Fruit fly (Drosophila melanogaster) S2 (cell line): Measurements from ENCODE around the gene CG2200.

Experiments used
- CG8478 ChIP-seq: fragments of >200 bp; optimal IDR thresholded peaks from 2 replicates; lab custom pipeline; 2018
- CTCF ChIP-seq, 2 experiments: fragments of >200 bp; optimal IDR thresholded peaks; 2 replicates each; lab custom pipeline; 2018

Gene CG2200

DNA sequence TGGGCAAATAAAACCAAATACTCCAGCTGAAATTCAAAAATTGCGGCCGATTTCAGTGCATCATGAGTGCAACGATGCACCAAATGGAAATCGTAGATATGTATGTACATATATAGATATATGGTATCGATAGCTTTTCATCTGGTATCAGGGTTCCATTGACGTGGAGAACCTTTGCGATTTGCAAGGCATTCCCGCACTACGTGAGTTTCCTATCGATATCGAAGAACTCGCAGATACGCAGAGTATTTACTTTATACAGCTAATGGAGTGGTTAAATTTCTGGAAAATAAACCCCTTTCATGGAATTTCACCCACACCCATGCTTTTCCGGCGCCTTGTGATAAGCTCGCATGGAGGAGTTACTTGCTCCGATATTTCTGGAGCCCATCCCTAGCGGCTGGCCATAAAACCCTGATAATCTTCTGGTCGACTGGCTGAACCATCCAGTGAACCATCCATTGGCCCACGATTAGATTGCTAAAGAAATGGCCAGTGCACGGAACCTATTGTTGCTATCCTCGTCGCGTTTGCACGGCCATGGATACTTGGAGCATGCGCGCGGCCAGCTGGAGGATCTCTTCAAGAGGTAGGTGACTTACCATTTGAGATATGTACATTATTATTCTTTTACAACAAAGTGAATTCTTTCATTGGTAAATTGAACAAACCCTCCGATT lies at the start of gene CG2200:
CG2200 (plus strand) TSS at position 215 of the 680 bp plus-strand sequence.
- TF ChIP-seq CTCF (optimal IDR thresholded peaks at IDR 0.05; lab: Kevin White, UChicago): no peak
- no peak for TF ChIP-seq CG8478 (lab: Kevin White, UChicago)

DNA sequence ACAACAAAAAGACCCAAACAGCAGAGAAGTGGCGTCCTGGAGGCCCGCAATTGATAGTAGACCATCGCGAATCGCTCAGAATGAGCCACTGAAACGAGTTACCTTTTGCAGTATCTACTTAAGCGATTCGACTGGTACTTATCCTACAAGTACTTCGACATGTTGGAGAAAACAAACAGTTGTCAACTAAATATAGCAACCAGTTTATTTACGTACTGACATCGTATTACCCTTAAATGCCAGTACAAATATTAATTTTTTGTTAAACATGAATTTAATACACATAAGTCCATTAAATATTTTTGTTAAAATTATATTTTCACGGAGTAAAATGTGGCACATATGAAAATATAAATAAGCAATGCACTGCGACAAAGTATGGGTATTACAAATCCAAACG lies 38.9 kb upstream of the CG2200 start, which contains the start of gene CG12715:
CG12715 (minus strand) TSS at position 101 of the 400 bp plus-strand sequence.
- TF ChIP-seq CTCF (optimal IDR thresholded peaks at IDR 0.05; lab: Kevin White, UChicago) (no peak), CG8478 (lab: Kevin White, UChicago) (no peak)

DNA sequence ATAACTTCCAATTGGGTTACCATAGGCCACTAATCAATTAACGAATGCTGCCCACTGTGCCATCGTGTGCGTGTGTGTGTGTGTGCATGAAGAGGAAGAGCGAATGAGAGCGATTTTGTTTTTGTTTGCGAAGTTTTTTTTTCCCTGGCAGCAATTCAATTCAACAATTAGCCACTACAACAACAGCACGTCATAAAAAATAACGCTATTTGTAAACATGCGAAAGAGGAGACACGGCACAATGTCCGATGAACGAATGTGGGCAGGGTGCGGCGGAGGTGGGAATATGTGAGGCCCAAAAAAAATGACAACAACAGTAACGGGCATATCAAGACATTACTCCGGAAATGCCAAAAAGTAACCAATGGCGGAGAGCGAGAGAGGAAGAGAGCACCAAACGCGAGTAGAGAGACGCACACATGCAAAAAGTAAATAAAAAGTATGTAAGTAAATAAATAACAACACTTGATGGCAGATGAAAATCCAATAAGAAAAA lies 6.7 kb upstream of the CG2200 start:
- TF ChIP-seq CTCF (optimal IDR thresholded peaks at IDR 0.05; lab: Kevin White, UChicago) (no peak), CG8478 (lab: Kevin White, UChicago) (no peak)

DNA sequence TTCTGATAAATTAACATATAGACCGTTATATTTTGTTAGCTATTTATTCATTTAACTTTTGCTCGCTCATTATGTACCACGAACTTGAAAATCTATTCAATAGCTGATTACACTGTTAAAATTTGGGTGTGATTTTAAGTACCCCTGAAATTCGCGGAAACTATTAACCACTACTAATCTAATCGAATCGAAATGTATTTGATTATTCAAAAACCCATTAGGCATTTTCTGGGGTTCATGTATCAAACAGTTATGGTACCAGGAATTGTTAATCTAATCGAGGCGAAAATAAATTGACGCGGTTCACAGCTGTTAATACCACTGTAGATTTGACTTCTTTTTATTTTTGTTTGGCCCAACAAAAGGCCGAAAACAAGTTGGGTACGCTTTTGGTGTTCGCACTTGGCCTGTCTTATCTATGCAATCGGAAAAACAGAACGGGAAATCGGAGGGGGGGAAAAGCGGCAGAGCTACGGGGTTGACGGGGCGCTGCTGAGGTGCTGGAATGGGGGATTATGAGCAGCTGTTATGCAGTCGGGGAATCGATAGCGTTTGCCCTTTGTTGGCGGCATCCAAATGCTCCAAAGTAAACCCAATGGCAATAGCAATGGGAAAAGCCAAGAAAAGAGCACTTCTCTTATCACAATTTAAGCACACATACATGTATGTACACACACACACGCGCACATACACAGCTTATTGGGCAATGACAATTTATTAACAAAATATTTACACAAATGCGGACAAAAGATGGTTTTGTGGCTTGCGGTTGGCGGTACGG lies 5.9 kb upstream of the CG2200 start:
- TF ChIP-seq CTCF (optimal IDR thresholded peaks at IDR 0.05; lab: Kevin White, UChicago) (no peak), CG8478 (lab: Kevin White, UChicago) (no peak)

DNA sequence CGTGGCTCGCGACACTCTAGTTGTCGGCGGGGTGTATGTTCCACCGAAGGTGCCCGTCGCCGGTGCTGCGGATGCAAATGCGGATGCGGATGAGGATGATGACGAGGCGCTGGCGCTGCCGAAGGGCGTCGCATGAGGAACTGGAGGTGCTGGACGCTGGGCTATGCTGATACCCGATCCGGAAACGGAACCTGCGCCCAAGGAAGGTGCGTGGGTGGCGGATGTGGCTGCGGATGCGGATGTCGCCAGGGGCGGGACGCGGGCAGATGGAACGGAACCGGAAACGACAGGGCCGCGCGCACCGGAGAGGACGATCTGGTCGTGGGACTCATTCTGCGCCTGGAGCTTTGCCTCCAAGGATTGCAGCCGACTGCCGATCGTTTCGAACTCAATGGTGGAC lies 4.7 kb upstream of the CG2200 start:
- no peak for TF ChIP-seq CG8478 (lab: Kevin White, UChicago)
- TF ChIP-seq CTCF (optimal IDR thresholded peaks at IDR 0.05; lab: Kevin White, UChicago): no peak

DNA sequence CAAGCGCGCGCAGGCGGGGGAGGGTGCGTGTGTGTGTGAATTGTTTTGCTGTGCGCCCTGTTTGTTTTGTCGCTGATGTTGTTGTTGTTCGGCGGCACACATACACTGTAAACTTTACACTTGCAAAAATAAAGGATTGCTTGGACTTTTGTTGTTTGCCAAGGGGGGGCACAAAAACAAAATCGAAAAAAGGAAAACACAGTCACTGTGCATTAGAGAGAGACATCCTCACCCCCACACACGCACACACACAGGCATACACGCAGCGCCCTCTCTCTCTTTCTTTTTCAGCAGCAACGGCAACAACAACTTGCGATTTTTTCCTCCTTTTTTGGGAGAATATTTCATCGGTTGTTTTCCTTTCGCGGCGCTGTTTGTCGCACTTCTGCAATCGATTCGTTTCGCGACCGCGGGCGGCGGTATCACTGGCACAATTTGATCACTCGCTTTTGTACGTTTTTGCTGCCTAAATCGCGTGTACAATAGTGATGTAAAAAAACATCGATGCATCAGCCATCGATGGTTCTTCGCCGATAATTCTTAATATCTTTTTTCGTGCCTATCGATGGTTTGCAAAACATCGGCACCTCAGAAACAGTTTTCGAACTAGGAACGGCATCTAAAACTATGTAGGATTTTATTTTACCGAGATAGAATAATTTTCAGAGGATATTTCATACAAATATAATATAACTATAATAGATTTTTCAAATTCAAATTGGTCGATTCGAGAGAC lies 4.0 kb upstream of the CG2200 start, which contains the start of gene hep:
hep (minus strand) TSS at position 515 of the 736 bp plus-strand sequence.
- TF ChIP-seq CTCF (optimal IDR thresholded peaks at IDR 0.05; lab: Kevin White, UChicago) (no peak), CG8478 (lab: Kevin White, UChicago) (no peak)

DNA sequence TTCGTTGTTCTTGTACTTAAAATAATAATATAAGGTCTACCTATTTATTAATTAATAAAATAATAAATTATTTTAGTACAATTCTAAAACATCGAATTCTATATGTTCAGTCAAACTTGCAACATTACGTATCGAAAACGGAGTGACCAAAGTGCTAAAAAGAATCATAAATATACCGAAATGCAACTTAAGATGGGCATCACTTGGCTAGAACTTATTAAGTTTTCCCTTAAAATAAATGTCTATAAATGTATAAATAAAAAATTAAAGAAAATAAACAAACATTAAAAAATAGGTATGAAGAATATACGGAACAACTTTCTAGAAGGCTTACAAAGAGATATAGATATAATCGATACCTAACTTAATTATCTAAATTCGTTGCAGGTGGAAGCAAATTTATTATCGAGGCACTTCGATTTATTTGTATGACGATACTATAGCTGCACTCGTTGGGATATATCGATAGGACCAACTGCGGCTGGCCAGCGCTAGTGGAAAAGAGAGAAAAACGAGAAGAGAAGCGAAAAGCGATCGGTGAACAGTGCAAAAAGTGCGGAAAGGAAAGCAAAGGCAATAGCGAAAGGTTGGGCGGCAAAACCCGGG lies 3.3 kb upstream of the CG2200 start, which contains the start of gene lic:
lic (plus strand) TSS at position 490 of the 606 bp plus-strand sequence.
- TF ChIP-seq CG8478 (lab: Kevin White, UChicago): no peak
- TF ChIP-seq CTCF (optimal IDR thresholded peaks at IDR 0.05; lab: Kevin White, UChicago): no peak

DNA sequence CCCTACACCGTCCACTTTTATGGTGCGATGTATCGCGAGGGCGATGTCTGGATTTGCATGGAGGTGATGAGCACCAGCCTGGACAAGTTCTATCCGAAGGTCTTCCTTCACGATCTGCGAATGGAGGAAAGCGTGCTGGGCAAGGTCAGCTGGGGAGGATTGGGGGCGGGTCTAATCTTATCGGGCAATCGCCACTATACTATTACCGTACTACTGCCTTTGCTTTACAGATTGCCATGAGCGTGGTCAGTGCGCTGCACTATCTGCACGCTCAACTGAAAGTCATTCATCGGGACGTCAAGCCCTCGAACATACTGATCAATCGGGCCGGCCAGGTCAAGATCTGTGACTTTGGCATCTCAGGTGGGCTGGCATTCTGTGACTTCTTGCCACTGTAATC lies 2.2 kb upstream of the CG2200 start:
- no peak for TF ChIP-seq CG8478 (lab: Kevin White, UChicago)

DNA sequence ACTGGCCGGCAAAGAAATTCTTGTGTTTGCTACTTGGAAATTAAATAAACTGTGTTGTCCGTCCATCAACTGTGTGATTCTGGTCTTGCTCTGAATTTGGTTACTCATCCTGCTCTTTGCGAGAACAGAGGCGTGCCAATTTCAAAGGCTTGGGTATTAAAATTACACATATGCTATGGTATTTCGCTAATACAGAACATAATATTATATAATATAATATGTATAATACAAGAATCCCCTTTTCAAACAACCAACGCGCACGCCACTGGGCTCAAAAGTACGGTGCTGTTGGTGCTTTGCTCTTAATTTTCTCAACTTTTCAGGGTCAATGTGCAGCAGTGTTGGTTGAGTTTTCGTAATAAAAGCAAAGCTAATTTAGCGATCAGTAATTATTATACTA lies 5.8 kb downstream of the CG2200 start:
- TF ChIP-seq CG8478 (lab: Kevin White, UChicago) (no peak), CTCF (optimal IDR thresholded peaks at IDR 0.05; lab: Kevin White, UChicago) (no peak)

DNA sequence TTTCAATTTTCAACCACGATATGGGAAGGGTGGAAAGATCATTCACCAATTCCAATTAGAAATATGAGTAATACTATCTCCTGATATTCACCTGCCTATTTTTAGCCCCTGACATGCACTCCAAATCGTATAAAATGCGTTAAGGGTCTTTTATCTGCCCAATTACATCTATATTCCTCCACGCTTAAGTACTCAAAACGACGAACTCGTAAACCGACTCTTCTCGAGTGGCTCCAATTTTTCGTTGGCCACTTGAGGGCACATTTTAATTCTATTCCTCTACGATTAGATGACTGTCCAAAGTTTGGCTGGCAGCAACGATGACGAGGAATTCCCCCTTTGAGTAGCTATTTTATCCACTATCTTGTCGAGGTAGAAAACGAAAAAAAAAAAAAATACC lies 7.7 kb downstream of the CG2200 start:
- TF ChIP-seq CTCF (optimal IDR thresholded peaks at IDR 0.05; lab: Kevin White, UChicago): no peak
- no peak for TF ChIP-seq CG8478 (lab: Kevin White, UChicago)

DNA sequence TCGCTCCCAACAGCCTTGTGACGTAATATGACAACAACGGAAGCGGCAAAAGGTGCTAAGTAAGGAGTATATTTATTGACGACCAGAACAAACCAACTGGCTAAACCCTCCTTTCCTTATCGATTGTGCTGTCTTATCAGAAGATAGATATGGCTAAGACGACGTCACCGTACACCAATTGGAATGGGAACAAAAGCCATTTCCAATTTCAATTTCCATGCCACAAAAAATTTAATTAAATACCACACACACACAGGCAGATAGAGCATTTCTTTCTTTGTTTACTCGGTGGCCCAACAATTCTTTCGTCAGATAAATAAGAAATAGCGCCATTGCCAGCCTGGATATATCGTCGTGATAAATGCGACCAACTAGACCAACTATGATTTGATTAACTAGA lies 10.5 kb downstream of the CG2200 start:
- no peak for TF ChIP-seq CG8478 (lab: Kevin White, UChicago)
- no peak for TF ChIP-seq CTCF (optimal IDR thresholded peaks at IDR 0.05; lab: Kevin White, UChicago)

DNA sequence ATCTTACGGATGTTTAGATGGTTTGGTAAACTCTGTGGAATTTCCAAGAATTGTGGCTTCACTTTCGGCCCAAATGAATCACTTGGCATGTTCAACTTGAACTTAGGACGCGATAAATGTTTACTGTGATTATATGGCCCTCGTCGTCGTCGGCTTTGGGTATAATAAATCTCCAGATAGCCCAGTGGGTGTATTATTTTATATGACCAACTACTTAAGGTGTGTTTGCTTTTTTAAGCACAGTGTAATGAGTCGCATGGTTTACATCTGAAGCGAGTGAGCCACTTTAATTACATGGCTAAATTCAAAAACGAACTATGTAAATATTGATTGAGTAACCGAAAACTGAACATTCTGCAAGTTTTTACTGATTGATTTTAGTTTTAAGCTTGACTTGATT lies 11.1 kb downstream of the CG2200 start:
- TF ChIP-seq CTCF (optimal IDR thresholded peaks at IDR 0.05; lab: Kevin White, UChicago): no peak
- TF ChIP-seq CG8478 (lab: Kevin White, UChicago): no peak

DNA sequence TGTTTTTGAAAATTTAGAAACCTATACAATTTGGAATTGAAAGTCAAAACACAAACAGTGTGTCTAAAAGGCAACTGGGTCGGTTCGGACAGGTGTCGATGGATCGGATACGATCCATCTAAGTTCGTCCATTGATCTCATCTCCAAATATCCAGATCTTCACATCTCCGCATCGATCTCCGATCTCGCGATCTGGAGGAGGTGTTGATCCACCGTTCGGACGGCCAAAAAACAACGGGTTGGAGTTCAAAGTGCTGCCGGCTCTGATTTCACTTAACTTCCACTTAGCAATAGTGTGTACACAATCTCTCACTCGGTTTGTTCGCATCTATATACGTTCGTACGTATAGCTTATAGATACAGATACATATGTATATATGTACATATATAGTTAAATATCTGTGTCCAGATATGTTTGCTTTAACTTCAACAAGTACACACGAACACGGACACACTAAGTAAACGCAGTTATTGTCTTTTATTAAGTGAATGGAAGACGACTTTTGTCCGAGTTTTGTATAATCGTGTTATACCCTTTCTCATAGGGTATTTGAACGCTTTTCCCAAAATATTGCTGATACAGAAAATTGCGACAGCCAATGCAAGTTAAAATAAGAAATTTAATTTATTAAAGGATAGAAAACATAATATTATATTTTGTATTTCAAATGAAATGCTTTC lies 14.2 kb downstream of the CG2200 start, which contains the start of gene Fer3HCH:
Fer3HCH (minus strand) TSS at position 51 of the 681 bp plus-strand sequence.
- TF ChIP-seq CTCF (optimal IDR thresholded peaks at IDR 0.05; lab: Kevin White, UChicago): no peak
- TF ChIP-seq CG8478 (lab: Kevin White, UChicago): no peak
